Worm (Caenorhabditis elegans) whole organism, L3 larva: ENCODE measurements around the gene F23H11.7.

ENCODE experiments used
- ZK546.5 ChIP-seq: sonication (generic microtip); optimal IDR thresholded peaks from 2 replicates; lab custom pipeline; 2017; ENCODE audit warnings: missing biosample characterization, missing genetic modification characterization
- ama-1 ChIP-seq: fragments of 150-350 bp; optimal IDR thresholded peaks from 2 replicates; lab custom pipeline; 2018
- ceh-16 ChIP-seq: sonication (generic microtip); optimal IDR thresholded peaks from 2 replicates; lab custom pipeline; 2017; ENCODE audit warnings: missing biosample characterization, missing genetic modification characterization
- ceh-9 ChIP-seq: sonication (generic microtip); optimal IDR thresholded peaks from 2 replicates; lab custom pipeline; 2018; ENCODE audit warnings: missing biosample characterization, missing genetic modification characterization
- daf-12 ChIP-seq: fragments of 150-350 bp; optimal IDR thresholded peaks from 2 replicates; lab custom pipeline; 2014; ENCODE audit warnings: missing biosample characterization, missing genetic modification reagents, missing genetic modification characterization
- egl-27 ChIP-seq: sonication (generic microtip); optimal IDR thresholded peaks from 4 replicates; lab custom pipeline; 2017; ENCODE audit warnings: missing biosample characterization, missing genetic modification reagents, missing genetic modification characterization
- egl-5 ChIP-seq: fragments of 150-350 bp; optimal IDR thresholded peaks from 2 replicates; lab custom pipeline; 2017; ENCODE audit warnings: missing biosample characterization, missing genetic modification reagents, missing genetic modification characterization, inconsistent platforms
- elt-1 ChIP-seq: fragments of 150-350 bp; optimal IDR thresholded peaks from 2 replicates; lab custom pipeline; 2014; ENCODE audit warnings: missing biosample characterization, missing genetic modification characterization
- elt-2 ChIP-seq: sonication (generic microtip); optimal IDR thresholded peaks from 2 replicates; lab custom pipeline; 2016; ENCODE audit warnings: missing genetic modification reagents, mild to moderate bottlenecking, missing genetic modification characterization, missing compliant biosample characterization
- elt-3 ChIP-seq, 3 experiments: fragments of 150-350 bp in 1 of 3; sonication (generic microtip) in 2 of 3; optimal IDR thresholded peaks; 2 replicates in 2 of 3; 4 replicates in 1 of 3; lab custom pipeline; 2014 to 2017; ENCODE audit warnings: missing biosample characterization in 3 of 3, missing genetic modification characterization in 3 of 3
- eor-1 ChIP-seq, 2 experiments: fragments of 150-350 bp; optimal IDR thresholded peaks; 2 replicates each; lab custom pipeline; 2014 to 2018; ENCODE audit warnings: missing biosample characterization in 2 of 2, missing genetic modification characterization in 2 of 2
- fkh-10 ChIP-seq: sonication (generic microtip); optimal IDR thresholded peaks from 2 replicates; lab custom pipeline; 2017; ENCODE audit warnings: missing biosample characterization, missing genetic modification reagents, missing genetic modification characterization
- fkh-2 ChIP-seq: fragments of 150-350 bp; optimal IDR thresholded peaks from 2 replicates; lab custom pipeline; 2014; ENCODE audit warnings: missing biosample characterization, missing genetic modification reagents, missing genetic modification characterization
- fos-1 ChIP-seq: fragments of 150-350 bp; optimal IDR thresholded peaks from 2 replicates; lab custom pipeline; 2014; ENCODE audit warnings: missing biosample characterization, missing genetic modification characterization
- hmg-11 ChIP-seq: sonication (generic microtip); optimal IDR thresholded peaks from 2 replicates; lab custom pipeline; 2016; ENCODE audit warnings: missing genetic modification characterization, missing compliant biosample characterization
- jun-1 ChIP-seq: fragments of 150-350 bp; optimal IDR thresholded peaks from 2 replicates; lab custom pipeline; 2014; ENCODE audit warnings: missing biosample characterization, missing genetic modification reagents, missing genetic modification characterization
- lin-15B ChIP-seq: fragments of 150-350 bp; optimal IDR thresholded peaks from 2 replicates; lab custom pipeline; 2014; ENCODE audit warnings: missing biosample characterization, missing genetic modification characterization
- lin-39 ChIP-seq: fragments of 150-350 bp; optimal IDR thresholded peaks from 2 replicates; lab custom pipeline; 2018; ENCODE audit warnings: missing biosample characterization, missing genetic modification reagents, missing genetic modification characterization
- lsy-12 ChIP-seq: sonication (generic microtip); optimal IDR thresholded peaks from 2 replicates; lab custom pipeline; 2016; ENCODE audit warnings: mild to moderate bottlenecking, missing genetic modification characterization, missing compliant biosample characterization
- mdl-1 ChIP-seq: fragments of 150-350 bp; optimal IDR thresholded peaks from 2 replicates; lab custom pipeline; 2014; ENCODE audit warnings: missing biosample characterization, missing genetic modification characterization
- mml-1 ChIP-seq: fragments of 150-350 bp; sonication (generic microtip); optimal IDR thresholded peaks from 3 replicates; lab custom pipeline; 2014; ENCODE audit warnings: missing biosample characterization, missing genetic modification characterization
- nfya-1 ChIP-seq: sonication (generic microtip); optimal IDR thresholded peaks from 2 replicates; lab custom pipeline; 2017; ENCODE audit warnings: missing genetic modification characterization, mild to moderate bottlenecking, missing compliant biosample characterization, antibody characterized with exemption, moderate library complexity; ENCODE audit not compliant: insufficient read depth
- nhr-11 ChIP-seq: fragments of 150-350 bp; optimal IDR thresholded peaks from 2 replicates; lab custom pipeline; 2014; ENCODE audit warnings: missing biosample characterization, missing genetic modification characterization
- nhr-237 ChIP-seq: fragments of 150-350 bp; optimal IDR thresholded peaks from 2 replicates; lab custom pipeline; 2014; ENCODE audit warnings: missing biosample characterization, missing genetic modification characterization
- nhr-28 ChIP-seq: fragments of 150-350 bp; optimal IDR thresholded peaks from 2 replicates; lab custom pipeline; 2014; ENCODE audit warnings: missing biosample characterization, missing genetic modification characterization
- nhr-43 ChIP-seq: sonication (generic microtip); optimal IDR thresholded peaks from 2 replicates; lab custom pipeline; 2016; ENCODE audit warnings: mild to moderate bottlenecking, missing genetic modification characterization, missing compliant biosample characterization; ENCODE audit not compliant: poor library complexity, severe bottlenecking
- nhr-67 ChIP-seq: fragments of 150-350 bp; optimal IDR thresholded peaks from 2 replicates; lab custom pipeline; 2014; ENCODE audit warnings: missing biosample characterization, missing genetic modification characterization
- nhr-76 ChIP-seq: fragments of 150-350 bp; sonication (generic microtip); optimal IDR thresholded peaks from 5 replicates; lab custom pipeline; 2014; ENCODE audit warnings: missing biosample characterization, missing genetic modification characterization
- nhr-77 ChIP-seq: fragments of 150-350 bp; optimal IDR thresholded peaks from 2 replicates; lab custom pipeline; 2014; ENCODE audit warnings: missing biosample characterization, missing genetic modification characterization
- pha-4 ChIP-seq: fragments of 150-350 bp; optimal IDR thresholded peaks from 2 replicates; lab custom pipeline; 2014; ENCODE audit warnings: missing biosample characterization, missing genetic modification reagents, missing genetic modification characterization
- pqm-1 ChIP-seq: fragments of 150-350 bp; optimal IDR thresholded peaks from 2 replicates; lab custom pipeline; 2017; ENCODE audit warnings: missing biosample characterization, missing genetic modification characterization, inconsistent platforms
- sea-2 ChIP-seq: fragments of 150-350 bp; sonication (generic microtip); optimal IDR thresholded peaks from 4 replicates; lab custom pipeline; 2014; ENCODE audit warnings: missing biosample characterization, missing genetic modification reagents, missing genetic modification characterization
- snpc-4 ChIP-seq: fragments of 150-350 bp; optimal IDR thresholded peaks from 2 replicates; lab custom pipeline; 2014; ENCODE audit warnings: missing biosample characterization, missing genetic modification characterization
- unc-39 ChIP-seq: sonication (generic microtip); optimal IDR thresholded peaks from 4 replicates; lab custom pipeline; 2017; ENCODE audit warnings: missing biosample characterization, missing genetic modification characterization
- ztf-11 ChIP-seq: fragments of 150-350 bp; optimal IDR thresholded peaks from 2 replicates; lab custom pipeline; 2014; ENCODE audit warnings: missing biosample characterization, missing genetic modification characterization
- ztf-4 ChIP-seq: fragments of 150-350 bp; optimal IDR thresholded peaks from 2 replicates; lab custom pipeline; 2014; ENCODE audit warnings: missing biosample characterization, missing genetic modification characterization

F23H11.7 gene

ce11 chrIII:938569-938968, 19.3 kb upstream of the F23H11.7 start, which contains the start of gene fbxa-22:
TSS of gene fbxa-22 (plus strand) at chrIII:938869.
- TF ChIP-seq nhr-76 (tag; lab: Kevin White, UChicago) = no peak
- TF ChIP-seq egl-5 (tag; lab: Kevin White, UChicago) = no peak
- no peak for TF ChIP-seq lsy-12
- TF ChIP-seq eor-1 (tag; optimal IDR thresholded peaks at IDR 0.05; lab: Kevin White, UChicago) = no peak
- no peak for TF ChIP-seq ceh-9
- TF ChIP-seq ztf-4 (tag; lab: Kevin White, UChicago) = no peak
- TF ChIP-seq ceh-16 = no peak
- TF ChIP-seq elt-2 = no peak
- TF ChIP-seq nfya-1 (tag; lab: Kevin White, UChicago) = no peak

DNA sequence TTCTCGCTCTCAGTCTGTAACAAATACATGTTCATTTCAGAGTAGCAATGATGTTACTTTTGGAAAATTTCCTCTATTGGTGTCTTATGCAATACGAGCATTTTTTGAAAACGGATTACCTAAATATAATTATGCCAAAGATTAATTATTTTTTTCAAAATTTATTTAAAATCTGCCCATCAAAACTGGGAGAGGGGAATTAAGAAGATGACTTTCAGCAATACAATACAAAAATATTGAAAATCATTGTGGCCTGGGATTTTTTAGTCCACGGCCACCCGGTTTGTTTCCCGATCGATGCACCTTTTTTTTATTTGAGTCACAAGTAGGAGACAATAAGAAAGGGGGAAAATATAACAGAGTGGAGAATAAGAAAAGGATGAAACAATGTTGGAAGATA, 18.7 kb upstream of the F23H11.7 start, which contains the start of gene fbxa-56:
Gene fbxa-56, minus strand, starts transcription at position 101 of the 400 bp plus-strand sequence.
- TF ChIP-seq mml-1 (tag; lab: Kevin White, UChicago) (no peak), fkh-10 (GFP tag; lab: Kevin White, UChicago) (no peak), nfya-1 (tag; lab: Kevin White, UChicago) (no peak), lin-15B (no peak), elt-2 (no peak), jun-1 (no peak), egl-27 (tag; lab: Kevin White, UChicago) (no peak), elt-3 (tag; optimal IDR thresholded peaks at IDR 0.05; lab: Kevin White, UChicago) (no peak), elt-1 (no peak), ceh-16 (no peak), fkh-2 (tag; lab: Kevin White, UChicago) (no peak), mdl-1 (tag; lab: Kevin White, UChicago) (no peak), nhr-28 (tag; lab: Kevin White, UChicago) (no peak), daf-12 (tag; lab: Kevin White, UChicago) (no peak), unc-39 (tag; lab: Kevin White, UChicago) (no peak), ztf-11 (tag; lab: Kevin White, UChicago) (no peak), fos-1 (tag; lab: Kevin White, UChicago) (no peak)

ce11 chrIII:936037-936507, 16.9 kb upstream of the F23H11.7 start, which contains the start of gene fbxa-55:
TSS of gene fbxa-55 (minus strand) at chrIII:936087.
- TF ChIP-seq pqm-1 = peak; percentile 35
- no peak for TF ChIP-seq nhr-237 (tag; lab: Kevin White, UChicago)
- no peak for TF ChIP-seq nhr-43
- peak; percentile 84 for TF ChIP-seq elt-2
- TF ChIP-seq, all 47 proteins: peak for 2

DNA sequence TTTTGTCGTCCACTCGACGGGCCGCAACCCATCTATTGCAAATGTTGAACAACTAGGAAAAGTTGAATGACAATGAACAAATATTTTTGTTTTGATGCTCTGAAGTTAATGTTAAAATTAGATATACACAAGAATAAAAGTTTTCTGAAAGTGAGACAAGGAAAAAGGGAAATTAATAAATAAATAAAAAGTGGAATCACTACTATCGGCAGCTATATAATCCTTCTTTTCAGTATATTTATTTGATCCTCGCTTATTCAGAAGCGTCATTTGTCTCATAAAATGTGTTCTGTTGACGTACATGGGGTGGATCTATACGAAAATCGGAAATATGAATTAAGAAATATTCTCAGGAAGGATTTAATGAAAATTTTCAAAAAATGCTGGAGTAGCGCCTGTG, 7.0 kb upstream of the F23H11.7 start, which contains the start of gene pef-1:
Gene pef-1, minus strand, starts transcription at position 101 of the 400 bp plus-strand sequence.
- TF ChIP-seq hmg-11 (no peak), nhr-11 (no peak), ZK546.5 (no peak), jun-1 (no peak)

- TF ChIP-seq pha-4 (tag; lab: Kevin White, UChicago) (no peak), jun-1 (no peak), egl-27 (tag; lab: Kevin White, UChicago) (no peak), ZK546.5 (no peak), sea-2 (GFP tag; lab: Kevin White, UChicago) (no peak), nhr-67 (no peak), snpc-4 (tag; lab: Kevin White, UChicago) (no peak), nhr-77 (tag; lab: Kevin White, UChicago) (no peak), ztf-11 (tag; lab: Kevin White, UChicago) (no peak), lin-39 (tag; lab: Kevin White, UChicago) (no peak), ama-1 (lab: Kevin White, UChicago) (no peak)
- TF ChIP-seq, all 47 proteins: peak for 0
These were observed 2.3 kb downstream of the F23H11.7 start, which contains the start of gene idpp-13 for ce11 chrIII:916897-917296. TSS of gene idpp-13 (minus strand) at chrIII:916997.
